Worm (Caenorhabditis elegans) whole organism, mixed stage, embryonic: ENCODE measurements around the gene C34D4.10.

Source experiments
- ham-2 ChIP-seq: fragments of 200-800 bp; sonication (Bioruptor generic); optimal IDR thresholded peaks from 2 replicates; lab custom pipeline; 2018; ENCODE audit warnings: mild to moderate bottlenecking, missing genetic modification characterization, missing compliant biosample characterization
- nhr-28 ChIP-seq: fragments of 150-350 bp; optimal IDR thresholded peaks from 2 replicates; lab custom pipeline; 2014; ENCODE audit warnings: missing biosample characterization, missing genetic modification characterization
- nhr-76 ChIP-seq: sonication (generic microtip); optimal IDR thresholded peaks from 2 replicates; lab custom pipeline; 2017; ENCODE audit warnings: missing biosample characterization, missing genetic modification characterization
- snpc-4 ChIP-seq: fragments of 150-350 bp; optimal IDR thresholded peaks from 2 replicates; lab custom pipeline; 2014; ENCODE audit warnings: missing biosample characterization, missing genetic modification characterization
- sptf-1 ChIP-seq: sonication (generic microtip); optimal IDR thresholded peaks from 2 replicates; lab custom pipeline; 2017; ENCODE audit warnings: mild to moderate bottlenecking, missing genetic modification characterization, moderate library complexity, missing compliant biosample characterization
- ztf-11 ChIP-seq: fragments of 150-350 bp; optimal IDR thresholded peaks from 2 replicates; lab custom pipeline; 2014; ENCODE audit warnings: missing biosample characterization, missing genetic modification characterization

DNA sequence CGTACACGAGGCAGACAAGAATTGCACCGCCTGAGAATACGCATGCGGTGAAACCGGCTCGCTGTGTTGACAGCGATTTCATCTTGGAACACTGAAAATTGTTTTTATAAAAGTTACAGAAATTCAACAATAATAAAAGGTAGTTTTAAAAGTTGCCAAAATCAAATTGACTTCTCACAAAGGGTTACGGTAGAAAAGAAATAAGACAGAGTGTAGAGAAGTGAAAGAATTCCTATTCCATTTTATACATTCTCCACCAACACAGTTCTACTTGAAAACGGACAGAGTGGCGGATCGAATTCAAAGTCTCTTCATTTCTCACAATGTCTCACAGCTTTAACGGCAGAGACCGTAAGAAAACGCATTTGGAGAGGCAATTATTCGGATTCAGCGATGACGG lies 31.2 kb upstream of the C34D4.10 start, which contains the start of gene col-113:
- no peak for TF ChIP-seq nhr-76
- TF ChIP-seq ztf-11 (tag; lab: Kevin White, UChicago): no peak
- TF ChIP-seq ham-2: no peak
- TF ChIP-seq nhr-28 (tag; lab: Kevin White, UChicago): no peak
- TF ChIP-seq snpc-4 (tag; lab: Kevin White, UChicago): no peak
- TF ChIP-seq sptf-1 (tag; lab: Kevin White, UChicago): no peak
